Fruit fly (Drosophila melanogaster) whole organism, embryonic: ENCODE measurements around the gene CG13484.

Source experiments
- Bgb ChIP-seq: fragments of 200-800 bp; sonication (Bioruptor generic); IDR thresholded peaks from 2 replicates; pipeline ENCODE4 v1.3.6; 2022; ENCODE audit warnings: missing biosample characterization, missing genetic modification characterization; ENCODE audit not compliant: partially characterized antibody
- Bteb2 ChIP-seq: fragments of 200-800 bp; sonication (Bioruptor generic); optimal IDR thresholded peaks from 2 replicates; lab custom pipeline; 2016; ENCODE audit warnings: missing biosample characterization, missing genetic modification characterization
- CG10979 ChIP-seq: fragments of 200-800 bp; sonication (Bioruptor generic); optimal IDR thresholded peaks from 2 replicates; lab custom pipeline; 2018; ENCODE audit warnings: missing biosample characterization, mild to moderate bottlenecking, missing genetic modification characterization, moderate library complexity
- CG12071 ChIP-seq: fragments of 200-800 bp; sonication (Bioruptor generic); optimal IDR thresholded peaks from 3 replicates; lab custom pipeline; 2018; ENCODE audit warnings: missing biosample characterization, mild to moderate bottlenecking, missing genetic modification characterization
- CG12219 ChIP-seq: fragments of 200-800 bp; sonication (Bioruptor generic); optimal IDR thresholded peaks from 3 replicates; lab custom pipeline; 2018; ENCODE audit warnings: missing biosample characterization, mild to moderate bottlenecking, missing genetic modification characterization
- CG13123 ChIP-seq: fragments of 200-800 bp; sonication (Bioruptor generic); optimal IDR thresholded peaks from 2 replicates; lab custom pipeline; 2016; ENCODE audit warnings: missing biosample characterization, missing genetic modification characterization
- CG14965 ChIP-seq: fragments of 200-800 bp; sonication (Bioruptor generic); optimal IDR thresholded peaks from 2 replicates; lab custom pipeline; 2016; ENCODE audit warnings: missing biosample characterization, missing genetic modification characterization, borderline replicate concordance
- CG16813 ChIP-seq: fragments of 200-800 bp; sonication (Bioruptor generic); IDR thresholded peaks from 3 replicates; pipeline ENCODE4 v1.3.6; 2022; ENCODE audit warnings: missing biosample characterization, missing genetic modification characterization; ENCODE audit not compliant: partially characterized antibody
- CG2129 ChIP-seq: fragments of 200-800 bp; sonication (Bioruptor generic); IDR thresholded peaks from 2 replicates; pipeline ENCODE4 v1.3.6; 2022; ENCODE audit warnings: missing biosample characterization, missing genetic modification characterization; ENCODE audit not compliant: partially characterized antibody
- CG2875 ChIP-seq: fragments of 200-800 bp; sonication (Bioruptor generic); optimal IDR thresholded peaks from 2 replicates; lab custom pipeline; 2017; ENCODE audit warnings: missing biosample characterization, mild to moderate bottlenecking, missing genetic modification characterization, missing genetic modification reagents
- CG31441 ChIP-seq: fragments of 200-800 bp; sonication (Bioruptor generic); IDR thresholded peaks from 2 replicates; pipeline ENCODE4 v1.3.6; 2022; ENCODE audit warnings: missing biosample characterization, missing genetic modification characterization
- CG42726 ChIP-seq: fragments of 200-800 bp; sonication (Bioruptor generic); IDR thresholded peaks from 2 replicates; pipeline ENCODE4 v1.3.6; 2022; ENCODE audit warnings: missing biosample characterization, missing genetic modification characterization; ENCODE audit not compliant: partially characterized antibody
- CG4360 ChIP-seq: fragments of 200-800 bp; sonication (Bioruptor generic); IDR thresholded peaks from 2 replicates; pipeline ENCODE4 v1.3.6; 2022; ENCODE audit warnings: missing biosample characterization, missing genetic modification characterization
- CG5245 ChIP-seq: fragments of 200-800 bp; sonication (Bioruptor generic); optimal IDR thresholded peaks from 3 replicates; lab custom pipeline; 2016; ENCODE audit warnings: missing biosample characterization, missing genetic modification characterization
- CG6683 ChIP-seq: fragments of 200-800 bp; sonication (Bioruptor generic); optimal IDR thresholded peaks from 2 replicates; lab custom pipeline; 2017; ENCODE audit warnings: missing biosample characterization, mild to moderate bottlenecking, missing genetic modification characterization, missing genetic modification reagents
- CG6791 ChIP-seq: fragments of 200-800 bp; sonication (Bioruptor generic); IDR thresholded peaks from 3 replicates; pipeline ENCODE4 v1.3.6; 2022; ENCODE audit warnings: missing biosample characterization, missing genetic modification characterization; ENCODE audit not compliant: partially characterized antibody
- CG9817 ChIP-seq: fragments of 200-800 bp; sonication (Bioruptor generic); optimal IDR thresholded peaks from 2 replicates; lab custom pipeline; 2018; ENCODE audit warnings: missing biosample characterization, mild to moderate bottlenecking, missing genetic modification characterization, moderate library complexity
- Fer3 ChIP-seq: fragments of 200-800 bp; sonication (Bioruptor generic); optimal IDR thresholded peaks from 2 replicates; lab custom pipeline; 2018; ENCODE audit warnings: missing biosample characterization, mild to moderate bottlenecking, missing genetic modification characterization, moderate library complexity
- HLH4C ChIP-seq: fragments of 200-800 bp; sonication (Bioruptor generic); IDR thresholded peaks from 3 replicates; pipeline ENCODE4 v1.3.6; 2022; ENCODE audit warnings: missing biosample characterization, missing genetic modification characterization; ENCODE audit not compliant: partially characterized antibody
- Hmr ChIP-seq: fragments of 200-800 bp; sonication (Bioruptor generic); optimal IDR thresholded peaks from 3 replicates; lab custom pipeline; 2017; ENCODE audit warnings: mild to moderate bottlenecking, missing biosample characterization, missing genetic modification reagents, missing genetic modification characterization
- Hr51 ChIP-seq, 2 experiments: fragments of 200-800 bp; sonication (Bioruptor generic); optimal IDR thresholded peaks; 2 replicates in 1 of 2; 3 replicates in 1 of 2; lab custom pipeline; 2016 to 2018; ENCODE audit warnings: missing biosample characterization in 2 of 2, missing genetic modification characterization in 2 of 2, mild to moderate bottlenecking in 1 of 2, moderate library complexity in 1 of 2
- Lhr ChIP-seq: fragments of 200-800 bp; sonication (Bioruptor generic); optimal IDR thresholded peaks from 3 replicates; lab custom pipeline; 2017; ENCODE audit warnings: mild to moderate bottlenecking, missing biosample characterization, missing genetic modification reagents, missing genetic modification characterization
- MBD-R2 ChIP-seq: fragments of 200-800 bp; sonication (Bioruptor generic); IDR thresholded peaks from 2 replicates; pipeline ENCODE4 v1.3.6; 2022; ENCODE audit warnings: missing biosample characterization, missing genetic modification characterization
- Myb ChIP-seq: fragments of 200-800 bp; sonication (Bioruptor generic); optimal IDR thresholded peaks from 2 replicates; lab custom pipeline; 2016; ENCODE audit warnings: missing biosample characterization, missing genetic modification characterization
- NK7.1 ChIP-seq: fragments of 200-800 bp; sonication (Bioruptor generic); optimal IDR thresholded peaks from 3 replicates; lab custom pipeline; 2016; ENCODE audit warnings: missing biosample characterization, missing genetic modification characterization
- Nf-YB ChIP-seq: fragments of 200-800 bp; sonication (Bioruptor generic); optimal IDR thresholded peaks from 3 replicates; lab custom pipeline; 2019; ENCODE audit warnings: missing biosample characterization, mild to moderate bottlenecking, missing genetic modification characterization, moderate library complexity
- Ptx1 ChIP-seq: fragments of 200-800 bp; sonication (Bioruptor generic); IDR thresholded peaks from 2 replicates; pipeline ENCODE4 v1.3.6; 2022; ENCODE audit warnings: missing biosample characterization, missing genetic modification characterization
- Sin3A ChIP-seq: fragments of >200 bp; optimal IDR thresholded peaks from 2 replicates; lab custom pipeline; 2018
- Sry-δ ChIP-seq: fragments of 200-800 bp; sonication (Bioruptor generic); optimal IDR thresholded peaks from 2 replicates; lab custom pipeline; 2016; ENCODE audit warnings: missing biosample characterization, missing genetic modification characterization
- Ssrp ChIP-seq: fragments of 200-800 bp; sonication (Bioruptor generic); optimal IDR thresholded peaks from 2 replicates; lab custom pipeline; 2018; ENCODE audit warnings: missing biosample characterization, mild to moderate bottlenecking, missing genetic modification characterization, moderate library complexity
- ab ChIP-seq: fragments of 200-800 bp; sonication (Bioruptor generic); optimal IDR thresholded peaks from 2 replicates; lab custom pipeline; 2016; ENCODE audit warnings: missing biosample characterization, missing genetic modification characterization
- crc ChIP-seq: fragments of 200-800 bp; sonication (Bioruptor generic); optimal IDR thresholded peaks from 2 replicates; lab custom pipeline; 2016; ENCODE audit warnings: missing biosample characterization, missing genetic modification characterization
- dmrt11E ChIP-seq: fragments of 200-800 bp; sonication (Bioruptor generic); optimal IDR thresholded peaks from 3 replicates; lab custom pipeline; 2018; ENCODE audit warnings: missing biosample characterization, mild to moderate bottlenecking, missing genetic modification characterization, moderate library complexity
- dpn ChIP-seq, 2 experiments: fragments of 200-800 bp; sonication (Bioruptor generic); optimal IDR thresholded peaks; 3 replicates each; lab custom pipeline; 2016; ENCODE audit warnings: missing biosample characterization in 2 of 2, missing genetic modification characterization in 2 of 2
- exex ChIP-seq: fragments of 200-800 bp; sonication (Bioruptor generic); optimal IDR thresholded peaks from 4 replicates; lab custom pipeline; 2018; ENCODE audit warnings: missing biosample characterization, mild to moderate bottlenecking, missing genetic modification characterization, moderate library complexity
- fd64A ChIP-seq: fragments of 200-800 bp; sonication (Bioruptor generic); optimal IDR thresholded peaks from 3 replicates; lab custom pipeline; 2018; ENCODE audit warnings: missing biosample characterization, mild to moderate bottlenecking, missing genetic modification characterization
- gsb-n ChIP-seq: fragments of 200-800 bp; sonication (Bioruptor generic); optimal IDR thresholded peaks from 3 replicates; lab custom pipeline; 2018; ENCODE audit warnings: missing biosample characterization, mild to moderate bottlenecking, missing genetic modification characterization
- hb ChIP-seq: fragments of 200-800 bp; sonication (Bioruptor generic); IDR thresholded peaks from 3 replicates; pipeline ENCODE4 v1.3.6; 2022; ENCODE audit warnings: missing biosample characterization, missing genetic modification characterization; ENCODE audit not compliant: partially characterized antibody
- her ChIP-seq: fragments of 200-800 bp; sonication (Bioruptor generic); optimal IDR thresholded peaks from 2 replicates; lab custom pipeline; 2016; ENCODE audit warnings: missing biosample characterization, missing genetic modification characterization
- ind ChIP-seq: fragments of 200-800 bp; sonication (Bioruptor generic); optimal IDR thresholded peaks from 3 replicates; lab custom pipeline; 2016; ENCODE audit warnings: missing biosample characterization, missing genetic modification characterization
- kah ChIP-seq: fragments of 200-800 bp; sonication (Bioruptor generic); optimal IDR thresholded peaks from 2 replicates; lab custom pipeline; 2018; ENCODE audit warnings: missing biosample characterization, mild to moderate bottlenecking, missing genetic modification characterization
- kay ChIP-seq: fragments of 200-800 bp; sonication (Bioruptor generic); optimal IDR thresholded peaks from 2 replicates; lab custom pipeline; 2016; ENCODE audit warnings: missing biosample characterization, missing genetic modification characterization
- knrl ChIP-seq: fragments of 200-800 bp; sonication (Bioruptor generic); IDR thresholded peaks from 3 replicates; pipeline ENCODE4 v1.3.6; 2022; ENCODE audit warnings: missing biosample characterization, missing genetic modification characterization; ENCODE audit not compliant: partially characterized antibody
- pnt ChIP-seq: fragments of 200-800 bp; sonication (Bioruptor generic); optimal IDR thresholded peaks from 3 replicates; lab custom pipeline; 2016; ENCODE audit warnings: missing biosample characterization, missing genetic modification characterization
- prd ChIP-seq, 3 experiments: fragments of >200 bp in 2 of 3; fragments of 200-800 bp in 1 of 3; sonication (Bioruptor generic) in 1 of 3; optimal IDR thresholded peaks in 2 of 3; IDR thresholded peaks in 1 of 3; 2 replicates in 2 of 3; 3 replicates in 1 of 3; pipeline versions ENCODE4 v1.3.6 to Lab custom; 2017 to 2022; ENCODE audit warnings: missing biosample characterization in 1 of 3, missing genetic modification characterization in 1 of 3
- pum ChIP-seq: fragments of 200-800 bp; sonication (Bioruptor generic); optimal IDR thresholded peaks from 2 replicates; lab custom pipeline; 2016; ENCODE audit warnings: missing biosample characterization, missing genetic modification characterization
- sug ChIP-seq: fragments of 200-800 bp; optimal IDR thresholded peaks from 2 replicates; lab custom pipeline; 2019; ENCODE audit warnings: missing biosample characterization, mild to moderate bottlenecking, missing genetic modification characterization, moderate library complexity
- tna ChIP-seq: fragments of 200-800 bp; sonication (Bioruptor generic); IDR thresholded peaks from 2 replicates; pipeline ENCODE4 v1.3.6; 2022; ENCODE audit warnings: missing biosample characterization, missing genetic modification characterization; ENCODE audit not compliant: partially characterized antibody
- trem ChIP-seq: fragments of 200-800 bp; optimal IDR thresholded peaks from 3 replicates; lab custom pipeline; 2019; ENCODE audit warnings: missing biosample characterization, mild to moderate bottlenecking, missing genetic modification characterization, moderate library complexity

CG13484 gene

dm6 chr3L:14071621-14072020, 18.7 kb upstream of the CG13484 start, which contains the start of gene Pex1 (continued):
- TF ChIP-seq Bteb2 (GFP tag; lab: Kevin White, UChicago): no peak
- TF ChIP-seq CG6683: no peak
- peak in 1 of 2 experiments; percentile 12 for TF ChIP-seq dpn (GFP tag; optimal IDR thresholded peaks at IDR 0.05; lab: Kevin White, UChicago)
- peak; percentile 78 for TF ChIP-seq knrl (GFP tag; lab: Robert Waterston, UW)
- no peak for TF ChIP-seq pum (GFP tag; lab: Kevin White, UChicago)
- peak; percentile 94 for TF ChIP-seq Myb
- TF ChIP-seq prd (optimal IDR thresholded peaks at IDR 0.05; lab: Kevin White, UChicago): no peak
- TF ChIP-seq prd (GFP tag; IDR thresholded peaks at IDR 0.05; lab: Robert Waterston, UW): 0 out of 3 replicates have a peak, but pooled peaks have one; percentile 18
- no peak for TF ChIP-seq fd64A (GFP tag; lab: Kevin White, UChicago)
- TF ChIP-seq ind (GFP tag; lab: Kevin White, UChicago): no peak
- TF ChIP-seq CG10979 (tag; lab: Kevin White, UChicago): peak; percentile 12
- TF ChIP-seq CG31441 (GFP tag; lab: Robert Waterston, UW): no peak; the same call in 1 of the 2 replicates
- TF ChIP-seq Sry-δ (GFP tag; lab: Kevin White, UChicago): peak; percentile 92
- TF ChIP-seq sug (tag; lab: Kevin White, UChicago): no peak
- TF ChIP-seq CG12071 (GFP tag; lab: Kevin White, UChicago): no peak
- no peak for TF ChIP-seq CG5245 (GFP tag; lab: Kevin White, UChicago)
- no peak for TF ChIP-seq CG12219
- TF ChIP-seq pnt (GFP tag; lab: Kevin White, UChicago): no peak
- no peak for TF ChIP-seq Ssrp
- TF ChIP-seq CG2875: no peak
- TF ChIP-seq ab (GFP tag; lab: Kevin White, UChicago): no peak
- TF ChIP-seq Hr51 (GFP tag; optimal IDR thresholded peaks at IDR 0.05; lab: Kevin White, UChicago): peak in 1 of 2 experiments; percentile 8
- TF ChIP-seq CG9817 (tag; lab: Kevin White, UChicago): no peak
- no peak for TF ChIP-seq exex (tag; lab: Kevin White, UChicago)
- TF ChIP-seq Fer3 (tag; lab: Kevin White, UChicago): no peak
- TF ChIP-seq Lhr (GFP tag; lab: Kevin White, UChicago): peak; percentile 17
- no peak for TF ChIP-seq dmrt11E (tag; lab: Kevin White, UChicago)
- no peak for TF ChIP-seq her
- TF ChIP-seq kah (GFP tag; lab: Kevin White, UChicago): peak; percentile 88
- TF ChIP-seq CG6791: peak; percentile 78
- TF ChIP-seq CG13123: no peak
- TF ChIP-seq NK7.1 (GFP tag; lab: Kevin White, UChicago): no peak
- TF ChIP-seq Ptx1 (GFP tag; lab: Robert Waterston, UW): 0 out of 2 replicates have a peak, but pooled peaks have one; percentile 39
- peak; percentile 35 for TF ChIP-seq trem (tag; lab: Kevin White, UChicago)
- TF ChIP-seq CG16813 (GFP tag; lab: Robert Waterston, UW): peak; percentile 81
- TF ChIP-seq CG14965: no peak
- no peak for TF ChIP-seq Nf-YB (GFP tag; lab: Kevin White, UChicago)
- TF ChIP-seq MBD-R2 (GFP tag; lab: Robert Waterston, UW): peak; percentile 95
- TF ChIP-seq CG2129 (GFP tag; lab: Robert Waterston, UW): peak; percentile 50
- TF ChIP-seq CG4360: no peak
- no peak for TF ChIP-seq crc
- TF ChIP-seq CG42726 (GFP tag; lab: Robert Waterston, UW): peak; percentile 70; the same call in 1 of the 2 replicates
- TF ChIP-seq kay (GFP tag; lab: Kevin White, UChicago): no peak
- peak; percentile 4 for TF ChIP-seq gsb-n (tag; lab: Kevin White, UChicago)
- no peak for TF ChIP-seq tna (GFP tag; lab: Robert Waterston, UW)
- TF ChIP-seq hb (GFP tag; lab: Robert Waterston, UW): no peak; the same call in 2 of the 3 replicates
- peak; percentile 74; the same call in 2 of the 3 replicates for TF ChIP-seq HLH4C (GFP tag; lab: Robert Waterston, UW)
- TF ChIP-seq Hmr (GFP tag; lab: Kevin White, UChicago): no peak
- TF ChIP-seq Bgb (GFP tag; lab: Robert Waterston, UW): peak; percentile 80
- TF ChIP-seq Sin3A (lab: Kevin White, UChicago): peak; percentile 55
